Worm (Caenorhabditis elegans) whole organism, mixed stage, embryonic: ENCODE measurements around the gene unc-62.
A peak's percentile ranks its signal among the peaks of the same experiment; 100 is the strongest.

ENCODE experiments used
- M03D4.4 ChIP-seq: sonication (generic microtip); optimal IDR thresholded peaks from 2 replicates; lab custom pipeline; 2017; ENCODE audit warnings: mild to moderate bottlenecking, missing genetic modification characterization, missing compliant biosample characterization
- bed-3 ChIP-seq: fragments of 200-800 bp; sonication (Bioruptor generic); optimal IDR thresholded peaks from 3 replicates; lab custom pipeline; 2018; ENCODE audit warnings: mild to moderate bottlenecking, missing genetic modification characterization, moderate library complexity, missing compliant biosample characterization
- blmp-1 ChIP-seq: fragments of 150-350 bp; optimal IDR thresholded peaks from 2 replicates; lab custom pipeline; 2014; ENCODE audit warnings: missing biosample characterization, missing genetic modification characterization
- ceh-39 ChIP-seq: fragments of 150-350 bp; optimal IDR thresholded peaks from 2 replicates; lab custom pipeline; 2014; ENCODE audit warnings: missing biosample characterization, missing genetic modification characterization
- ceh-83 ChIP-seq: fragments of 200-800 bp; sonication (Bioruptor generic); optimal IDR thresholded peaks from 2 replicates; lab custom pipeline; 2018; ENCODE audit warnings: mild to moderate bottlenecking, missing genetic modification characterization, missing compliant biosample characterization
- ces-1 ChIP-seq: fragments of 150-350 bp; optimal IDR thresholded peaks from 2 replicates; lab custom pipeline; 2014; ENCODE audit warnings: missing biosample characterization, missing genetic modification reagents, missing genetic modification characterization
- cnd-1 ChIP-seq: fragments of 200-800 bp; sonication (Bioruptor generic); optimal IDR thresholded peaks from 2 replicates; lab custom pipeline; 2018; ENCODE audit warnings: mild to moderate bottlenecking, missing genetic modification characterization, missing compliant biosample characterization
- elt-1 ChIP-seq: sonication (generic microtip); optimal IDR thresholded peaks from 2 replicates; lab custom pipeline; 2017; ENCODE audit warnings: missing genetic modification characterization, mild to moderate bottlenecking, missing compliant biosample characterization, antibody characterized with exemption, moderate library complexity, borderline replicate concordance; ENCODE audit not compliant: insufficient read depth
- elt-3 ChIP-seq: fragments of 150-350 bp; optimal IDR thresholded peaks from 2 replicates; lab custom pipeline; 2014; ENCODE audit warnings: missing biosample characterization, missing genetic modification characterization
- flh-1 ChIP-seq: fragments of 200-800 bp; sonication (Bioruptor generic); optimal IDR thresholded peaks from 2 replicates; lab custom pipeline; 2018; ENCODE audit warnings: mild to moderate bottlenecking, missing genetic modification characterization, moderate library complexity, missing compliant biosample characterization
- ham-2 ChIP-seq: fragments of 200-800 bp; sonication (Bioruptor generic); optimal IDR thresholded peaks from 2 replicates; lab custom pipeline; 2018; ENCODE audit warnings: mild to moderate bottlenecking, missing genetic modification characterization, missing compliant biosample characterization
- hlh-1 ChIP-seq: fragments of 150-350 bp; optimal IDR thresholded peaks from 2 replicates; lab custom pipeline; 2014; ENCODE audit warnings: missing biosample characterization, missing genetic modification reagents, missing genetic modification characterization
- lin-13 ChIP-seq: fragments of 150-350 bp; optimal IDR thresholded peaks from 2 replicates; lab custom pipeline; 2014; ENCODE audit warnings: missing biosample characterization, missing genetic modification characterization
- lin-32 ChIP-seq: fragments of 200-800 bp; sonication (Bioruptor generic); optimal IDR thresholded peaks from 2 replicates; lab custom pipeline; 2018; ENCODE audit warnings: mild to moderate bottlenecking, missing genetic modification characterization, missing compliant biosample characterization
- lsy-2 ChIP-seq: fragments of 150-350 bp; optimal IDR thresholded peaks from 2 replicates; lab custom pipeline; 2014; ENCODE audit warnings: missing biosample characterization, missing genetic modification characterization
- mab-5 ChIP-seq: fragments of 150-350 bp; optimal IDR thresholded peaks from 2 replicates; lab custom pipeline; 2014; ENCODE audit warnings: missing biosample characterization, missing genetic modification characterization
- mep-1 ChIP-seq: fragments of 150-350 bp; optimal IDR thresholded peaks from 2 replicates; lab custom pipeline; 2017; ENCODE audit warnings: missing biosample characterization, missing genetic modification reagents, missing genetic modification characterization, inconsistent platforms
- mls-2 ChIP-seq: sonication (generic microtip); optimal IDR thresholded peaks from 2 replicates; lab custom pipeline; 2016; ENCODE audit warnings: mild to moderate bottlenecking, missing genetic modification characterization, moderate library complexity, missing compliant biosample characterization
- nhr-12 ChIP-seq: fragments of 150-350 bp; optimal IDR thresholded peaks from 2 replicates; lab custom pipeline; 2014; ENCODE audit warnings: missing biosample characterization, missing genetic modification characterization
- nhr-28 ChIP-seq: fragments of 150-350 bp; optimal IDR thresholded peaks from 2 replicates; lab custom pipeline; 2014; ENCODE audit warnings: missing biosample characterization, missing genetic modification characterization
- nhr-76 ChIP-seq: sonication (generic microtip); optimal IDR thresholded peaks from 2 replicates; lab custom pipeline; 2017; ENCODE audit warnings: missing biosample characterization, missing genetic modification characterization
- pha-4 ChIP-seq: fragments of 150-350 bp; optimal IDR thresholded peaks from 2 replicates; lab custom pipeline; 2018; ENCODE audit warnings: missing biosample characterization, missing genetic modification reagents, missing genetic modification characterization
- snpc-4 ChIP-seq: fragments of 150-350 bp; optimal IDR thresholded peaks from 2 replicates; lab custom pipeline; 2014; ENCODE audit warnings: missing biosample characterization, missing genetic modification characterization
- sptf-1 ChIP-seq: sonication (generic microtip); optimal IDR thresholded peaks from 2 replicates; lab custom pipeline; 2017; ENCODE audit warnings: mild to moderate bottlenecking, missing genetic modification characterization, moderate library complexity, missing compliant biosample characterization
- tbx-8 ChIP-seq: fragments of 200-800 bp; sonication (Bioruptor generic); optimal IDR thresholded peaks from 2 replicates; lab custom pipeline; 2018; ENCODE audit warnings: mild to moderate bottlenecking, missing genetic modification characterization, moderate library complexity, missing compliant biosample characterization
- unc-120 ChIP-seq: sonication (generic microtip); optimal IDR thresholded peaks from 2 replicates; lab custom pipeline; 2017; ENCODE audit warnings: missing genetic modification characterization, missing compliant biosample characterization; ENCODE audit not compliant: poor library complexity, severe bottlenecking
- unc-39 ChIP-seq: fragments of 150-350 bp; optimal IDR thresholded peaks from 2 replicates; lab custom pipeline; 2014; ENCODE audit warnings: missing biosample characterization, missing genetic modification characterization
- unc-62 ChIP-seq: fragments of 150-350 bp; optimal IDR thresholded peaks from 2 replicates; lab custom pipeline; 2014; ENCODE audit warnings: missing biosample characterization, missing genetic modification reagents, missing genetic modification characterization
- zip-8 ChIP-seq: fragments of 150-350 bp; optimal IDR thresholded peaks from 2 replicates; lab custom pipeline; 2014; ENCODE audit warnings: missing biosample characterization, missing genetic modification characterization

unc-62 gene

ce11 chrV:4502624-4503023 lies 5.4 kb downstream of the unc-62 start:
- no peak for TF ChIP-seq lin-32 (GFP tag; lab: Kevin White, UChicago)
- TF ChIP-seq bed-3 (GFP tag; lab: Kevin White, UChicago), result no peak
- no peak for TF ChIP-seq zip-8 (tag; lab: Kevin White, UChicago)
- TF ChIP-seq unc-120 (tag; lab: Kevin White, UChicago), result peak; percentile 46
- no peak for TF ChIP-seq mep-1 (tag; lab: Kevin White, UChicago)
- TF ChIP-seq tbx-8 (GFP tag; lab: Kevin White, UChicago), result no peak
- no peak for TF ChIP-seq mls-2
- TF ChIP-seq unc-62 (GFP tag; lab: Kevin White, UChicago), result peak; percentile 83
- TF ChIP-seq hlh-1 (tag; lab: Kevin White, UChicago), result peak; percentile 91
- peak; percentile 14 for TF ChIP-seq mab-5

- TF ChIP-seq snpc-4 (tag; lab: Kevin White, UChicago), result no peak
- no peak for TF ChIP-seq zip-8 (tag; lab: Kevin White, UChicago)
- TF ChIP-seq elt-1 (tag; lab: Kevin White, UChicago), result no peak
- no peak for TF ChIP-seq cnd-1 (tag; lab: Kevin White, UChicago)
- TF ChIP-seq ham-2 (GFP tag; lab: Kevin White, UChicago), result no peak
- no peak for TF ChIP-seq lsy-2
- TF ChIP-seq nhr-76, result no peak
- TF ChIP-seq unc-62 (GFP tag; lab: Kevin White, UChicago), result no peak
- no peak for TF ChIP-seq nhr-12 (tag; lab: Kevin White, UChicago)
- no peak for TF ChIP-seq pha-4 (tag; lab: Kevin White, UChicago)
- TF ChIP-seq lin-13 (tag; lab: Kevin White, UChicago), result no peak
- no peak for TF ChIP-seq lin-32 (GFP tag; lab: Kevin White, UChicago)
- no peak for TF ChIP-seq flh-1 (GFP tag; lab: Kevin White, UChicago)
- no peak for TF ChIP-seq sptf-1
- TF ChIP-seq blmp-1 (tag; lab: Kevin White, UChicago), result no peak
- TF ChIP-seq tbx-8 (GFP tag; lab: Kevin White, UChicago), result no peak
- no peak for TF ChIP-seq ceh-39
- TF ChIP-seq bed-3 (GFP tag; lab: Kevin White, UChicago), result no peak
- TF ChIP-seq, all 35 proteins: peak for 0
These were observed 6.7 kb downstream of the unc-62 start for ce11 chrV:4503868-4504365.

- TF ChIP-seq hlh-1 (tag; lab: Kevin White, UChicago), result no peak
- TF ChIP-seq unc-62 (GFP tag; lab: Kevin White, UChicago), result no peak
- TF ChIP-seq lin-13 (tag; lab: Kevin White, UChicago), result no peak
- TF ChIP-seq ces-1 (GFP tag; lab: Kevin White, UChicago), result no peak
- TF ChIP-seq ceh-83 (GFP tag; lab: Kevin White, UChicago), result no peak
- TF ChIP-seq elt-1 (tag; lab: Kevin White, UChicago), result no peak
- no peak for TF ChIP-seq cnd-1 (tag; lab: Kevin White, UChicago)
- TF ChIP-seq ceh-39, result no peak
- TF ChIP-seq lin-32 (GFP tag; lab: Kevin White, UChicago), result no peak
- TF ChIP-seq pha-4 (tag; lab: Kevin White, UChicago), result no peak
- no peak for TF ChIP-seq tbx-8 (GFP tag; lab: Kevin White, UChicago)
- no peak for TF ChIP-seq M03D4.4 (tag; lab: Kevin White, UChicago)
These were observed 7.2 kb downstream of the unc-62 start for ce11 chrV:4504445-4504844.

ce11 chrV:4505000-4505399 lies 7.7 kb downstream of the unc-62 start:
- TF ChIP-seq elt-1 (tag; lab: Kevin White, UChicago) (no peak), unc-62 (GFP tag; lab: Kevin White, UChicago) (no peak), ceh-83 (GFP tag; lab: Kevin White, UChicago) (no peak), cnd-1 (tag; lab: Kevin White, UChicago) (no peak), nhr-76 (no peak), pha-4 (tag; lab: Kevin White, UChicago) (no peak), ces-1 (GFP tag; lab: Kevin White, UChicago) (no peak), elt-3 (no peak), nhr-28 (no peak), mep-1 (tag; lab: Kevin White, UChicago) (no peak), bed-3 (GFP tag; lab: Kevin White, UChicago) (no peak), unc-39 (tag; lab: Kevin White, UChicago) (no peak), mab-5 (no peak), blmp-1 (tag; lab: Kevin White, UChicago) (no peak)
